Worm (Caenorhabditis elegans) whole organism, L2 larva: Measurements from ENCODE around the gene F38B7.2.
A peak's percentile ranks its signal among the peaks of the same experiment; 100 is the strongest.
"Not testable (repeated sequence)": the region's sequence is repeated elsewhere in the genome, so short reads cannot be mapped to it uniquely, and the experiment has no call there.

Experiments
- C34F6.9 ChIP-seq: fragments of 150-350 bp; optimal IDR thresholded peaks from 2 replicates; lab custom pipeline; 2014; ENCODE audit warnings: missing biosample characterization, missing genetic modification characterization
- F13H6.1 ChIP-seq: sonication (generic microtip); optimal IDR thresholded peaks from 2 replicates; lab custom pipeline; 2016; ENCODE audit warnings: missing genetic modification characterization, missing compliant biosample characterization
- R02D3.7 ChIP-seq: fragments of 150-350 bp; optimal IDR thresholded peaks from 2 replicates; lab custom pipeline; 2014; ENCODE audit warnings: missing biosample characterization, missing genetic modification characterization
- Y55F3AM.14 ChIP-seq: fragments of 200-800 bp; sonication (Bioruptor generic); optimal IDR thresholded peaks from 2 replicates; lab custom pipeline; 2018; ENCODE audit warnings: mild to moderate bottlenecking, missing genetic modification characterization, missing compliant biosample characterization
- ZK546.5 ChIP-seq: sonication (generic microtip); optimal IDR thresholded peaks from 2 replicates; lab custom pipeline; 2017; ENCODE audit warnings: missing biosample characterization, missing genetic modification characterization
- aly-2 ChIP-seq: fragments of 150-350 bp; optimal IDR thresholded peaks from 2 replicates; lab custom pipeline; 2014; ENCODE audit warnings: missing biosample characterization, missing genetic modification characterization
- ama-1 ChIP-seq: fragments of 150-350 bp; optimal IDR thresholded peaks from 2 replicates; lab custom pipeline; 2018; ENCODE audit warnings: inconsistent platforms
- blmp-1 ChIP-seq: sonication (generic microtip); optimal IDR thresholded peaks from 2 replicates; lab custom pipeline; 2017; ENCODE audit warnings: missing genetic modification characterization, mild to moderate bottlenecking, missing compliant biosample characterization, antibody characterized with exemption, moderate library complexity; ENCODE audit not compliant: insufficient read depth
- ceh-16 ChIP-seq: fragments of 150-350 bp; optimal IDR thresholded peaks from 2 replicates; lab custom pipeline; 2014; ENCODE audit warnings: missing biosample characterization, missing genetic modification characterization
- ceh-82 ChIP-seq: fragments of 150-350 bp; optimal IDR thresholded peaks from 2 replicates; lab custom pipeline; 2014; ENCODE audit warnings: missing biosample characterization, missing genetic modification characterization
- crh-2 ChIP-seq: sonication (generic microtip); optimal IDR thresholded peaks from 2 replicates; lab custom pipeline; 2017; ENCODE audit warnings: missing biosample characterization, missing genetic modification characterization
- egl-27 ChIP-seq: sonication (generic microtip); optimal IDR thresholded peaks from 3 replicates; lab custom pipeline; 2017; ENCODE audit warnings: missing biosample characterization, missing genetic modification reagents, missing genetic modification characterization
- elt-1 ChIP-seq: fragments of 150-350 bp; optimal IDR thresholded peaks from 2 replicates; lab custom pipeline; 2014; ENCODE audit warnings: missing biosample characterization, missing genetic modification characterization
- elt-3 ChIP-seq: sonication (generic microtip); optimal IDR thresholded peaks from 2 replicates; lab custom pipeline; 2017; ENCODE audit warnings: missing biosample characterization, missing genetic modification characterization
- fos-1 ChIP-seq: fragments of 150-350 bp; optimal IDR thresholded peaks from 2 replicates; lab custom pipeline; 2014; ENCODE audit warnings: missing biosample characterization, missing genetic modification characterization
- gmeb-1 ChIP-seq: fragments of 150-350 bp; optimal IDR thresholded peaks from 2 replicates; lab custom pipeline; 2014; ENCODE audit warnings: missing biosample characterization, missing genetic modification characterization
- lin-11 ChIP-seq: fragments of 150-350 bp; sonication (generic microtip); optimal IDR thresholded peaks from 2 replicates; lab custom pipeline; 2014; ENCODE audit warnings: missing biosample characterization, missing genetic modification characterization, inconsistent platforms, mixed read lengths
- lin-13 ChIP-seq: fragments of 150-350 bp; optimal IDR thresholded peaks from 2 replicates; lab custom pipeline; 2014; ENCODE audit warnings: missing biosample characterization, missing genetic modification reagents, missing genetic modification characterization
- lin-39 ChIP-seq: fragments of 150-350 bp; optimal IDR thresholded peaks from 2 replicates; lab custom pipeline; 2014; ENCODE audit warnings: missing biosample characterization, missing genetic modification reagents, missing genetic modification characterization
- lsy-2 ChIP-seq, 2 experiments: fragments of 150-350 bp in 1 of 2; sonication (generic microtip) in 1 of 2; optimal IDR thresholded peaks; 2 replicates each; lab custom pipeline; 2014 to 2017; ENCODE audit warnings: missing biosample characterization in 2 of 2, missing genetic modification characterization in 2 of 2
- mab-5 ChIP-seq: fragments of 150-350 bp; optimal IDR thresholded peaks from 2 replicates; lab custom pipeline; 2014; ENCODE audit warnings: missing biosample characterization, missing genetic modification characterization
- mbf-1 ChIP-seq: sonication (generic microtip); optimal IDR thresholded peaks from 2 replicates; lab custom pipeline; 2017; ENCODE audit warnings: missing biosample characterization, missing genetic modification characterization
- mdl-1 ChIP-seq, 2 experiments: fragments of 150-350 bp in 1 of 2; sonication (generic microtip) in 1 of 2; optimal IDR thresholded peaks; 2 replicates each; lab custom pipeline; 2017; ENCODE audit warnings: missing biosample characterization in 2 of 2, missing genetic modification characterization in 2 of 2
- nhr-10 ChIP-seq: sonication (generic microtip); optimal IDR thresholded peaks from 2 replicates; lab custom pipeline; 2017; ENCODE audit warnings: missing biosample characterization, missing genetic modification characterization
- nhr-11 ChIP-seq: fragments of 150-350 bp; optimal IDR thresholded peaks from 2 replicates; lab custom pipeline; 2014; ENCODE audit warnings: missing biosample characterization, missing genetic modification characterization
- nhr-12 ChIP-seq: fragments of 150-350 bp; optimal IDR thresholded peaks from 2 replicates; lab custom pipeline; 2014; ENCODE audit warnings: missing biosample characterization, missing genetic modification characterization
- nhr-129 ChIP-seq: fragments of 150-350 bp; optimal IDR thresholded peaks from 2 replicates; lab custom pipeline; 2014; ENCODE audit warnings: missing biosample characterization, missing genetic modification characterization
- nhr-21 ChIP-seq: fragments of 150-350 bp; optimal IDR thresholded peaks from 2 replicates; lab custom pipeline; 2014; ENCODE audit warnings: missing biosample characterization, missing genetic modification characterization
- nhr-23 ChIP-seq: fragments of 150-350 bp; optimal IDR thresholded peaks from 2 replicates; lab custom pipeline; 2014; ENCODE audit warnings: missing biosample characterization, missing genetic modification reagents, missing genetic modification characterization
- nhr-237 ChIP-seq: fragments of 150-350 bp; optimal IDR thresholded peaks from 2 replicates; lab custom pipeline; 2014; ENCODE audit warnings: missing biosample characterization, missing genetic modification characterization
- nhr-25 ChIP-seq: fragments of 150-350 bp; sonication (generic microtip); optimal IDR thresholded peaks from 3 replicates; lab custom pipeline; 2014; ENCODE audit warnings: missing biosample characterization, missing genetic modification characterization
- nhr-6 ChIP-seq: fragments of 150-350 bp; optimal IDR thresholded peaks from 2 replicates; lab custom pipeline; 2014; ENCODE audit warnings: missing biosample characterization, missing genetic modification characterization
- nhr-77 ChIP-seq: fragments of 150-350 bp; optimal IDR thresholded peaks from 2 replicates; lab custom pipeline; 2014; ENCODE audit warnings: missing biosample characterization, missing genetic modification characterization
- peb-1 ChIP-seq: fragments of 150-350 bp; optimal IDR thresholded peaks from 2 replicates; lab custom pipeline; 2014; ENCODE audit warnings: missing biosample characterization, missing genetic modification characterization
- sem-4 ChIP-seq: fragments of 150-350 bp; optimal IDR thresholded peaks from 2 replicates; lab custom pipeline; 2014; ENCODE audit warnings: missing biosample characterization, missing genetic modification reagents, missing genetic modification characterization
- sma-3 ChIP-seq: sonication (generic microtip); optimal IDR thresholded peaks from 2 replicates; lab custom pipeline; 2016; ENCODE audit warnings: missing genetic modification reagents, missing genetic modification characterization, missing compliant biosample characterization
- sma-9 ChIP-seq, 2 experiments: fragments of 150-350 bp in 1 of 2; sonication (generic microtip) in 1 of 2; optimal IDR thresholded peaks; 2 replicates each; lab custom pipeline; 2014 to 2016; ENCODE audit warnings: missing genetic modification characterization in 2 of 2, mild to moderate bottlenecking in 1 of 2, missing biosample characterization in 1 of 2, missing compliant biosample characterization in 1 of 2, missing genetic modification reagents in 1 of 2, moderate library complexity in 1 of 2
- snpc-4 ChIP-seq: fragments of 150-350 bp; optimal IDR thresholded peaks from 2 replicates; lab custom pipeline; 2014; ENCODE audit warnings: missing biosample characterization, missing genetic modification characterization
- unc-39 ChIP-seq: fragments of 150-350 bp; optimal IDR thresholded peaks from 2 replicates; lab custom pipeline; 2014; ENCODE audit warnings: missing biosample characterization, missing genetic modification characterization
- unc-55 ChIP-seq: fragments of 150-350 bp; sonication (generic microtip); optimal IDR thresholded peaks from 3 replicates; lab custom pipeline; 2014; ENCODE audit warnings: missing biosample characterization, missing genetic modification reagents, missing genetic modification characterization
- unc-62 ChIP-seq: fragments of 150-350 bp; optimal IDR thresholded peaks from 2 replicates; lab custom pipeline; 2014; ENCODE audit warnings: missing biosample characterization, missing genetic modification reagents, missing genetic modification characterization
- zag-1 ChIP-seq: fragments of 150-350 bp; optimal IDR thresholded peaks from 2 replicates; lab custom pipeline; 2014; ENCODE audit warnings: missing biosample characterization, missing genetic modification characterization
- ztf-1 ChIP-seq: fragments of 200-800 bp; sonication (Bioruptor generic); conservative IDR thresholded peaks from 2 replicates; pipeline ENCODE4 v1.3.6; 2022; ENCODE audit warnings: missing genetic modification characterization, missing compliant biosample characterization
- ztf-11 ChIP-seq: sonication (generic microtip); optimal IDR thresholded peaks from 2 replicates; lab custom pipeline; 2017; ENCODE audit warnings: missing biosample characterization, missing genetic modification characterization
- ztf-4 ChIP-seq: fragments of 150-350 bp; optimal IDR thresholded peaks from 2 replicates; lab custom pipeline; 2014; ENCODE audit warnings: missing biosample characterization, missing genetic modification characterization

The F38B7.2 gene

DNA sequence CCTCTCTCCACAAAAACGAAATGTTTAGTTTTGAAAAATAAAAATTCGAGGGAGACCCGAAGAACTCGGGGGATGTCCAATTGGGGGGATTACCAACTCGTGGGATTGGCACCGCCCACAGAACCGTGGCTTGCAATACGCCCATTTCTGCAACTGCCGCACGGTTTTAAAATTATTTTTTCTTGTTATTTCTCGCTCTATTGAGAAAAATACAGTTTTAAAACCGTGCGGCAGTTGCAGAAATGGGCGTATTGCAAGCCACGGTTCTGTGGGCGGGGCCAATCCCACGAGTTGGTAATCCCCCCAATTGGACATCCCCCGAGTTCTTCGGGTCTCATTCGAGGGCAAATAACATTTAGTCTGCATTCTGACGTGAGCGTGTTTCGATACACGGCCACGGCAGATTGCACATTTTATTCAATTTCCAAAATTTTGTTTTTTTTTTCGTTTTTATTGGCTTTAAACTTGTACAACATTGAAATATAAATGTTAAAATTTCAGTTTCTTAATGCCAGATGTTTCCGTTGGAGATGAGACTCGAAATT, 38.8 kb upstream of the F38B7.2 start, which contains the start of the genes C55A6.1 and C55A6.10:
Gene C55A6.1, minus strand, starts transcription at position 116 of the 545 bp plus-strand sequence.
Gene C55A6.10, plus strand, starts transcription at position 495 of the 545 bp plus-strand sequence.
- TF ChIP-seq crh-2 (tag; lab: Kevin White, UChicago) = peak; percentile 73
- TF ChIP-seq nhr-21 = peak; percentile 40
- TF ChIP-seq lin-11 (tag; lab: Kevin White, UChicago) = peak; percentile 70
- peak; percentile 25 for TF ChIP-seq fos-1 (tag; lab: Kevin White, UChicago)
- TF ChIP-seq nhr-25 (tag; lab: Kevin White, UChicago) = peak; percentile 74
- TF ChIP-seq zag-1 (tag; lab: Kevin White, UChicago) = peak; percentile 2
- peak; percentile 46 for TF ChIP-seq sem-4
- peak; percentile 83 for TF ChIP-seq sma-3 (GFP tag; lab: Kevin White, UChicago)
- TF ChIP-seq unc-55 (GFP tag; lab: Kevin White, UChicago) = peak; percentile 66
- TF ChIP-seq F13H6.1 (tag; lab: Kevin White, UChicago) = peak; percentile 85
- TF ChIP-seq mdl-1 (tag; optimal IDR thresholded peaks at IDR 0.05; lab: Kevin White, UChicago) = peak in 1 of 2 experiments; percentile 8
- TF ChIP-seq lin-13 (GFP tag; lab: Kevin White, UChicago) = peak; percentile 69
- peak; percentile 69 for TF ChIP-seq sma-9 (GFP tag; optimal IDR thresholded peaks at IDR 0.05; lab: Kevin White, UChicago)
- not testable (repeated sequence) for TF ChIP-seq sma-9 (tag; optimal IDR thresholded peaks at IDR 0.05; lab: Kevin White, UChicago)
- TF ChIP-seq lsy-2 (tag; optimal IDR thresholded peaks at IDR 0.05; lab: Kevin White, UChicago) = peak; percentile 34 to 73
- TF ChIP-seq gmeb-1 (tag; lab: Kevin White, UChicago) = peak; percentile 59
- TF ChIP-seq nhr-129 = peak; percentile 54
- peak; percentile 10 for TF ChIP-seq blmp-1 (tag; lab: Kevin White, UChicago)
- TF ChIP-seq C34F6.9 = peak; percentile 63
- TF ChIP-seq nhr-6 (tag; lab: Kevin White, UChicago) = peak; percentile 18

DNA sequence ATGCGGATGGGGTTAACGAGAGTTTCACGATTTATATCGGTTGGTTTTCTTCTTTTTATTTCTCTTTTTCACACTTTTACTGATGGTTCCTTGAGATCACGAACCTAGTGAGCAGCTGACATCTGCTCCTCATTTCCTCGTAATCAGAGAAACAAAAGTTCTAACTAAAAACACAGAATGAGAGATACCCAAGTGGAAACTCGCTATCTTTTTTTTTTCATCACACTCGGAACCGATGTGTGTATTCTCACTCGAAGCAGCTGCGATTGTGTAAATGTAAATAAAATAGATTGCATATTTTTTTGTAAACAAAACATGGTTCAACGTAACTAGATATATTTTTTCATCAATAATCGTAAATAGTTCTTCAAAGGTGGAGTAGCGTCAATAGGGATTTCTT, 37.4 kb upstream of the F38B7.2 start:
- TF ChIP-seq mdl-1 (tag; optimal IDR thresholded peaks at IDR 0.05; lab: Kevin White, UChicago) (no peak), nhr-23 (tag; lab: Kevin White, UChicago) (no peak), gmeb-1 (tag; lab: Kevin White, UChicago) (no peak), F13H6.1 (tag; lab: Kevin White, UChicago) (peak; percentile 80), Y55F3AM.14 (GFP tag; lab: Kevin White, UChicago) (no peak), nhr-12 (tag; lab: Kevin White, UChicago) (no peak), nhr-25 (tag; lab: Kevin White, UChicago) (no peak), sma-3 (GFP tag; lab: Kevin White, UChicago) (no peak), crh-2 (tag; lab: Kevin White, UChicago) (no peak), ztf-1 (GFP tag; lab: Robert Waterston, UW) (no peak), nhr-237 (tag; lab: Kevin White, UChicago) (no peak), nhr-129 (peak; percentile 46), lsy-2 (tag; optimal IDR thresholded peaks at IDR 0.05; lab: Kevin White, UChicago) (peak in 1 of 2 experiments; percentile 36), unc-55 (GFP tag; lab: Kevin White, UChicago) (no peak), lin-13 (GFP tag; lab: Kevin White, UChicago) (no peak), sem-4 (no peak), elt-3 (no peak), elt-1 (no peak), C34F6.9 (peak; percentile 44), ceh-16 (tag; lab: Kevin White, UChicago) (no peak), nhr-21 (no peak), zag-1 (tag; lab: Kevin White, UChicago) (no peak), lin-11 (tag; lab: Kevin White, UChicago) (no peak), aly-2 (tag; lab: Kevin White, UChicago) (no peak), blmp-1 (tag; lab: Kevin White, UChicago) (no peak), nhr-11 (no peak), snpc-4 (tag; lab: Kevin White, UChicago) (no peak), ztf-4 (tag; lab: Kevin White, UChicago) (no peak), mbf-1 (tag; lab: Kevin White, UChicago) (no peak), sma-9 (GFP tag; optimal IDR thresholded peaks at IDR 0.05; lab: Kevin White, UChicago) (peak; percentile 52), sma-9 (tag; optimal IDR thresholded peaks at IDR 0.05; lab: Kevin White, UChicago) (no peak), mab-5 (tag; lab: Kevin White, UChicago) (no peak), nhr-77 (tag; lab: Kevin White, UChicago) (no peak), egl-27 (no peak), nhr-10 (tag; lab: Kevin White, UChicago) (no peak), ZK546.5 (tag; lab: Kevin White, UChicago) (no peak), R02D3.7 (tag; lab: Kevin White, UChicago) (no peak), peb-1 (no peak), ama-1 (lab: Kevin White, UChicago) (no peak), lin-39 (tag; lab: Kevin White, UChicago) (no peak), ztf-11 (tag; lab: Kevin White, UChicago) (no peak), unc-39 (tag; lab: Kevin White, UChicago) (no peak), ceh-82 (tag; lab: Kevin White, UChicago) (no peak), unc-62 (no peak)
